Worm (Caenorhabditis elegans) whole organism, L1 larva: Measurements from ENCODE around the gene C52B9.4.

Experiments used
- C04F5.9 ChIP-seq: sonication (generic microtip); optimal IDR thresholded peaks from 2 replicates; lab custom pipeline; 2016; ENCODE audit warnings: missing genetic modification characterization, missing compliant biosample characterization
- Y116A8C.19 ChIP-seq: sonication (generic microtip); optimal IDR thresholded peaks from 2 replicates; lab custom pipeline; 2016; ENCODE audit warnings: missing compliant biosample characterization, missing genetic modification characterization, borderline replicate concordance
- aha-1 ChIP-seq: fragments of 150-350 bp; optimal IDR thresholded peaks from 2 replicates; lab custom pipeline; 2014; ENCODE audit warnings: missing biosample characterization, missing genetic modification characterization
- blmp-1 ChIP-seq: fragments of 150-350 bp; optimal IDR thresholded peaks from 2 replicates; lab custom pipeline; 2014; ENCODE audit warnings: missing biosample characterization, missing genetic modification characterization
- ceh-82 ChIP-seq, 3 experiments: fragments of 150-350 bp in 1 of 3; sonication (generic microtip) in 2 of 3; optimal IDR thresholded peaks; 2 replicates each; lab custom pipeline; 2014 to 2017; ENCODE audit warnings: missing biosample characterization in 3 of 3, missing genetic modification characterization in 3 of 3
- ces-1 ChIP-seq: fragments of 150-350 bp; optimal IDR thresholded peaks from 2 replicates; lab custom pipeline; 2014; ENCODE audit warnings: missing biosample characterization, missing genetic modification reagents, missing genetic modification characterization
- dpl-1 ChIP-seq, 3 experiments: fragments of 150-350 bp in 2 of 3; sonication (generic microtip) in 1 of 3; optimal IDR thresholded peaks; 2 replicates each; lab custom pipeline; 2014 to 2017; ENCODE audit warnings: missing biosample characterization in 3 of 3, missing genetic modification characterization in 3 of 3, missing genetic modification reagents in 3 of 3
- efl-1 ChIP-seq, 4 experiments: fragments of 150-350 bp; optimal IDR thresholded peaks in 3 of 4; peaks in 1 of 4; 1 replicate in 1 of 4; 2 replicates in 3 of 4; lab custom pipeline; 2014; ENCODE audit warnings: missing biosample characterization in 2 of 4, missing genetic modification characterization in 2 of 4, missing genetic modification reagents in 2 of 4
- efl-3 ChIP-seq: fragments of 200-800 bp; sonication (Bioruptor generic); optimal IDR thresholded peaks from 2 replicates; lab custom pipeline; 2018; ENCODE audit warnings: mild to moderate bottlenecking, missing genetic modification characterization, missing compliant biosample characterization
- elt-2 ChIP-seq: sonication (generic microtip); optimal IDR thresholded peaks from 2 replicates; lab custom pipeline; 2016; ENCODE audit warnings: missing genetic modification characterization, mild to moderate bottlenecking, inconsistent platforms, missing compliant biosample characterization, missing genetic modification reagents
- fkh-10 ChIP-seq: sonication (generic microtip); optimal IDR thresholded peaks from 2 replicates; lab custom pipeline; 2017; ENCODE audit warnings: missing biosample characterization, missing genetic modification reagents, missing genetic modification characterization
- grh-1 ChIP-seq: fragments of 200-800 bp; sonication (Bioruptor generic); IDR thresholded peaks from 2 replicates; pipeline ENCODE4 v1.3.6; 2022; ENCODE audit warnings: missing genetic modification reagents, missing genetic modification characterization, missing compliant biosample characterization
- lin-13 ChIP-seq: fragments of 150-350 bp; optimal IDR thresholded peaks from 2 replicates; lab custom pipeline; 2014; ENCODE audit warnings: missing biosample characterization, missing genetic modification reagents, missing genetic modification characterization
- lin-14 ChIP-seq: fragments of 200-800 bp; sonication (Bioruptor generic); optimal IDR thresholded peaks from 2 replicates; lab custom pipeline; 2018; ENCODE audit warnings: mild to moderate bottlenecking, missing genetic modification characterization, moderate library complexity, missing compliant biosample characterization
- lin-15B ChIP-seq: fragments of 150-350 bp; sonication (generic microtip); optimal IDR thresholded peaks from 3 replicates; lab custom pipeline; 2014; ENCODE audit warnings: missing biosample characterization, missing genetic modification characterization
- lin-35 ChIP-seq, 2 experiments: fragments of 150-350 bp; optimal IDR thresholded peaks; 2 replicates each; lab custom pipeline; 2014; ENCODE audit warnings: missing biosample characterization in 2 of 2, missing genetic modification characterization in 2 of 2, missing genetic modification reagents in 2 of 2
- lsy-2 ChIP-seq, 2 experiments: fragments of 150-350 bp; optimal IDR thresholded peaks; 2 replicates each; lab custom pipeline; 2014; ENCODE audit warnings: missing biosample characterization in 2 of 2, missing genetic modification characterization in 2 of 2
- mep-1 ChIP-seq: fragments of 150-350 bp; optimal IDR thresholded peaks from 2 replicates; lab custom pipeline; 2014; ENCODE audit warnings: missing biosample characterization, missing genetic modification characterization
- nhr-11 ChIP-seq: fragments of 150-350 bp; optimal IDR thresholded peaks from 2 replicates; lab custom pipeline; 2014; ENCODE audit warnings: missing biosample characterization, missing genetic modification characterization
- nhr-19 ChIP-seq: fragments of 200-800 bp; sonication (Bioruptor generic); conservative IDR thresholded peaks from 2 replicates; pipeline ENCODE4 v1.3.6; 2022; ENCODE audit warnings: missing genetic modification characterization, missing compliant biosample characterization
- nhr-20 ChIP-seq: sonication (generic microtip); optimal IDR thresholded peaks from 2 replicates; lab custom pipeline; 2016; ENCODE audit warnings: mild to moderate bottlenecking, missing genetic modification characterization, missing compliant biosample characterization
- nhr-28 ChIP-seq: fragments of 150-350 bp; optimal IDR thresholded peaks from 2 replicates; lab custom pipeline; 2014; ENCODE audit warnings: missing biosample characterization, missing genetic modification characterization
- nhr-47 ChIP-seq: sonication (generic microtip); optimal IDR thresholded peaks from 2 replicates; lab custom pipeline; 2016; ENCODE audit warnings: mild to moderate bottlenecking, missing genetic modification characterization, moderate library complexity, missing compliant biosample characterization
- nhr-71 ChIP-seq: sonication (generic microtip); optimal IDR thresholded peaks from 2 replicates; lab custom pipeline; 2016; ENCODE audit warnings: mild to moderate bottlenecking, missing genetic modification characterization, moderate library complexity, missing compliant biosample characterization
- nhr-85 ChIP-seq: sonication (generic microtip); peaks from one replicate; lab custom pipeline; 2016; ENCODE audit warnings: missing genetic modification characterization, inconsistent platforms, missing compliant biosample characterization
- nhr-90 ChIP-seq: sonication (generic microtip); optimal IDR thresholded peaks from 2 replicates; lab custom pipeline; 2016; ENCODE audit warnings: mild to moderate bottlenecking, missing genetic modification characterization, missing compliant biosample characterization; ENCODE audit not compliant: poor library complexity
- pag-3 ChIP-seq: sonication (generic microtip); optimal IDR thresholded peaks from 2 replicates; lab custom pipeline; 2017; ENCODE audit warnings: missing genetic modification characterization, mild to moderate bottlenecking, missing compliant biosample characterization, antibody characterized with exemption, borderline replicate concordance; ENCODE audit not compliant: insufficient read depth
- rnt-1 ChIP-seq: sonication (generic microtip); optimal IDR thresholded peaks from 2 replicates; lab custom pipeline; 2016; ENCODE audit warnings: mild to moderate bottlenecking, missing genetic modification characterization, moderate library complexity, missing compliant biosample characterization
- snpc-4 ChIP-seq: fragments of 150-350 bp; optimal IDR thresholded peaks from 2 replicates; lab custom pipeline; 2014; ENCODE audit warnings: missing biosample characterization, missing genetic modification characterization
- snu-23 ChIP-seq: sonication (generic microtip); optimal IDR thresholded peaks from 2 replicates; lab custom pipeline; 2016; ENCODE audit warnings: missing genetic modification characterization, missing compliant biosample characterization
- swsn-7 ChIP-seq: sonication (generic microtip); optimal IDR thresholded peaks from 2 replicates; lab custom pipeline; 2016; ENCODE audit warnings: missing genetic modification characterization, missing compliant biosample characterization
- tbx-2 ChIP-seq: sonication (generic microtip); optimal IDR thresholded peaks from 2 replicates; lab custom pipeline; 2016; ENCODE audit warnings: missing genetic modification characterization, missing compliant biosample characterization
- unc-62 ChIP-seq: fragments of 150-350 bp; optimal IDR thresholded peaks from 2 replicates; lab custom pipeline; 2014; ENCODE audit warnings: missing biosample characterization, missing genetic modification reagents, missing genetic modification characterization

Gene C52B9.4

DNA sequence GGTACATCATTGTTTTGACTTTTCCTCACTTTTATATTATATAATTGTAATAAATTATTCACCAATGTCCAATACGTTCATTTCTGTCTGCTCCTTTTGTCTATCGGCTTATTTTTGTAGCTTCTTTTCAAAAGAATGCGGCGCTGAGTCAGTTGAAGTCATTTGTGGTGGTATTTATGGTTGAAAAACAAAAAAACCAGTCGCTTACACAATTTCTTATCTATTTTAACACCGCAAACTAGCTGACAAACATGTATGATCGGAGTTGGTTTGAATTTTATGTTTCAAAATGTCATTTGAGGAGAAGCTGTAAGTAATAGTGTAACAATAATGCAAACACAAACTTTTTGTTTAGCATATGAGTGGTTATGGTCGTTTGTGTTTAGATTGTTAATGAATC, 23.5 kb downstream of the C52B9.4 start, which contains the start of gene ets-10:
Gene ets-10, plus strand, starts transcription at position 201 of the 400 bp plus-strand sequence.
- no peak for TF ChIP-seq efl-1 (optimal IDR thresholded peaks at IDR 0.05; lab: Kevin White, UChicago)
- TF ChIP-seq efl-1 (GFP tag; optimal IDR thresholded peaks at IDR 0.05 in 1 of 2; lab: Kevin White, UChicago): peak in 1 of 2 experiments; percentile 65
- no peak for TF ChIP-seq aha-1 (tag; lab: Kevin White, UChicago)

DNA sequence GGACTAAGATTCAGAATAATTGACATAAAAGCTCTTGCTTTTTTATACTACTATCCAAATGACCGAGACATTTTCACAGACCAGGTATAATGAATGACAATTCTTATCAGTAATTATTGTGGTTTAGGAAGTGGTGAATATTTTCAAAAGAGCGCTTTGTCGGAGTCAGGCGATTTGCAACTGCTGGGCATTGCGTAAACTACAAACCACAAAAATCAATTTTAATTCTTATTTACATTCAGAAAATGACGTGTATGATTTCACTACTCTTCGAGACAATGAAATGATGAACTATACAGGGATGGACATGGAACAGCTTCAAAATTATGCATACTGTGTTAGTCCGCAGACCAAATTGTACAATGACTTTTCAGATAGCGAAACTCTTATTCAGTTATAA, 24.0 kb downstream of the C52B9.4 start:
- TF ChIP-seq nhr-71 (tag; lab: Kevin White, UChicago) (peak; percentile 39), ceh-82 (tag; optimal IDR thresholded peaks at IDR 0.05; lab: Kevin White, UChicago) (no peak), elt-2 (tag; lab: Kevin White, UChicago) (peak; percentile 19), efl-1 (optimal IDR thresholded peaks at IDR 0.05; lab: Kevin White, UChicago) (no peak), efl-1 (GFP tag; optimal IDR thresholded peaks at IDR 0.05 in 1 of 2; lab: Kevin White, UChicago) (peak in 1 of 2 experiments; percentile 38)
- TF ChIP-seq, all 84 proteins: peak for 3

- TF ChIP-seq ceh-82 (tag; optimal IDR thresholded peaks at IDR 0.05; lab: Kevin White, UChicago): peak in 1 of 3 experiments; percentile 23
- no peak for TF ChIP-seq pag-3 (tag; lab: Kevin White, UChicago)
- no peak for TF ChIP-seq lin-13
- TF ChIP-seq lin-14 (GFP tag; lab: Kevin White, UChicago): peak; percentile 67
- TF ChIP-seq nhr-47 (tag; lab: Kevin White, UChicago): no peak
- TF ChIP-seq mep-1 (tag; lab: Kevin White, UChicago): no peak
- TF ChIP-seq nhr-71 (tag; lab: Kevin White, UChicago): peak; percentile 8
- no peak for TF ChIP-seq lin-15B (tag; lab: Kevin White, UChicago)
- TF ChIP-seq ces-1 (GFP tag; lab: Kevin White, UChicago): no peak
- no peak for TF ChIP-seq nhr-11 (tag; lab: Kevin White, UChicago)
- no peak for TF ChIP-seq grh-1 (GFP tag; lab: Robert Waterston, UW)
- peak; percentile 76 for TF ChIP-seq fkh-10
Observed at ce11 chrX:4285669-4286174, 25.3 kb downstream of the C52B9.4 start, which contains the start of gene cka-2. Gene cka-2, plus strand, starts transcription at chrX:4286124.

ce11 chrX:4289805-4290204, 29.4 kb downstream of the C52B9.4 start:
- TF ChIP-seq rnt-1 (no peak), nhr-28 (tag; lab: Kevin White, UChicago) (no peak), Y116A8C.19 (no peak), pag-3 (tag; lab: Kevin White, UChicago) (no peak), lin-35 (GFP tag; optimal IDR thresholded peaks at IDR 0.05; lab: Kevin White, UChicago) (no peak), elt-2 (tag; lab: Kevin White, UChicago) (no peak), dpl-1 (GFP tag; optimal IDR thresholded peaks at IDR 0.05; lab: Kevin White, UChicago) (no peak), lsy-2 (tag; optimal IDR thresholded peaks at IDR 0.05; lab: Kevin White, UChicago) (no peak), C04F5.9 (no peak), blmp-1 (tag; lab: Kevin White, UChicago) (no peak), swsn-7 (tag; lab: Kevin White, UChicago) (no peak), efl-3 (GFP tag; lab: Kevin White, UChicago) (no peak)

ce11 chrX:4294957-4295356, 34.5 kb downstream of the C52B9.4 start:
- no peak for TF ChIP-seq elt-2 (tag; lab: Kevin White, UChicago)
- peak; percentile 2 for TF ChIP-seq nhr-90
- no peak for TF ChIP-seq mep-1 (tag; lab: Kevin White, UChicago)
- TF ChIP-seq nhr-85 (tag; lab: Kevin White, UChicago): no peak
- TF ChIP-seq snu-23 (GFP tag; lab: Kevin White, UChicago): peak; percentile 38
- TF ChIP-seq snpc-4: no peak
- no peak for TF ChIP-seq unc-62 (GFP tag; lab: Kevin White, UChicago)
- peak; percentile 44 for TF ChIP-seq rnt-1
- peak; percentile 59 for TF ChIP-seq lin-14 (GFP tag; lab: Kevin White, UChicago)
- no peak for TF ChIP-seq tbx-2 (tag; lab: Kevin White, UChicago)
- TF ChIP-seq nhr-19 (GFP tag; lab: Robert Waterston, UW): peak; percentile 48
- TF ChIP-seq nhr-71 (tag; lab: Kevin White, UChicago): peak; percentile 33
- peak; percentile 26 for TF ChIP-seq nhr-20 (tag; lab: Kevin White, UChicago)
